Fruit fly (Drosophila melanogaster): Measurements from ENCODE around the gene Ctr9.

The Ctr9 gene

dm6 chr3L:1313039-1313766, 6.2 kb downstream of the Ctr9 start, which contains the start of the genes sturkopf and Herc4:
Gene sturkopf (minus strand): TSS chr3L:1313377.
Gene Herc4 (plus strand): TSS chr3L:1313696.
- peak; percentile 72 for TF ChIP-seq noc (tag; optimal IDR thresholded peaks at IDR 0.05)

dm6 chr3L:1318241-1318640, 11.2 kb downstream of the Ctr9 start, which contains the start of gene Myo61F:
Gene Myo61F (plus strand): TSS chr3L:1318480.
- no peak for TF ChIP-seq noc (tag; optimal IDR thresholded peaks at IDR 0.05)

- peak; percentile 47 for TF ChIP-seq noc (tag; optimal IDR thresholded peaks at IDR 0.05)
Observed at dm6 chr3L:1319097-1319725, 12.2 kb downstream of the Ctr9 start.

- TF ChIP-seq noc (tag; optimal IDR thresholded peaks at IDR 0.05) = peak; percentile 47
Observed at dm6 chr3L:1320230-1320930, 13.4 kb downstream of the Ctr9 start.

dm6 chr3L:1320931-1321556, 14.0 kb downstream of the Ctr9 start:
- TF ChIP-seq noc (tag; optimal IDR thresholded peaks at IDR 0.05) = no peak

dm6 chr3L:1322159-1322558, 15.1 kb downstream of the Ctr9 start:
- TF ChIP-seq noc (tag; optimal IDR thresholded peaks at IDR 0.05) = no peak

- TF ChIP-seq noc (tag; optimal IDR thresholded peaks at IDR 0.05) = no peak
Observed at dm6 chr3L:1322706-1323105, 15.7 kb downstream of the Ctr9 start, which contains the start of gene CG9184. Gene CG9184 (minus strand): TSS chr3L:1322806.

dm6 chr3L:1323136-1323535, 16.1 kb downstream of the Ctr9 start:
- TF ChIP-seq noc (tag; optimal IDR thresholded peaks at IDR 0.05) = peak; percentile 14

dm6 chr3L:1324818-1325625, 18.0 kb downstream of the Ctr9 start:
- no peak for TF ChIP-seq noc (tag; optimal IDR thresholded peaks at IDR 0.05)

dm6 chr3L:1325626-1325937, 18.6 kb downstream of the Ctr9 start:
- no peak for TF ChIP-seq noc (tag; optimal IDR thresholded peaks at IDR 0.05)

dm6 chr3L:1329724-1330123, 22.7 kb downstream of the Ctr9 start, which contains the start of gene ND-ACP:
Gene ND-ACP (plus strand): TSS chr3L:1329949.
- no peak for TF ChIP-seq noc (tag; optimal IDR thresholded peaks at IDR 0.05)

- TF ChIP-seq noc (tag; optimal IDR thresholded peaks at IDR 0.05) = no peak
Observed at dm6 chr3L:1330420-1330819, 23.4 kb downstream of the Ctr9 start.

dm6 chr3L:1331542-1331941, 24.5 kb downstream of the Ctr9 start, which contains the start of gene msd1:
Gene msd1 (plus strand): TSS chr3L:1331744.
- TF ChIP-seq noc (tag; optimal IDR thresholded peaks at IDR 0.05) = no peak

dm6 chr3L:1332973-1333372, 25.9 kb downstream of the Ctr9 start, which contains the start of gene msd5:
Gene msd5 (minus strand): TSS chr3L:1333146.
- no peak for TF ChIP-seq noc (tag; optimal IDR thresholded peaks at IDR 0.05)
